Fruit fly (Drosophila melanogaster) whole organism, embryonic: Measurements from ENCODE around the gene CG17028.

Experiments used
- Abd-B ChIP-seq: fragments of 200-800 bp; sonication (Bioruptor generic); optimal IDR thresholded peaks from 2 replicates; lab custom pipeline; 2018; ENCODE audit warnings: missing biosample characterization, mild to moderate bottlenecking, missing genetic modification characterization, moderate library complexity
- Atf-2 ChIP-seq: fragments of 200-800 bp; sonication (Bioruptor generic); optimal IDR thresholded peaks from 2 replicates; lab custom pipeline; 2016; ENCODE audit warnings: missing biosample characterization, missing genetic modification characterization
- CG10654 ChIP-seq: fragments of 200-800 bp; sonication (Bioruptor generic); optimal IDR thresholded peaks from 2 replicates; lab custom pipeline; 2016; ENCODE audit warnings: missing biosample characterization, missing genetic modification characterization
- CG11247 ChIP-seq: fragments of 200-800 bp; sonication (Bioruptor generic); IDR thresholded peaks from 2 replicates; pipeline ENCODE4 v1.3.6; 2022; ENCODE audit warnings: missing biosample characterization, missing genetic modification characterization
- CG11456 ChIP-seq: fragments of 200-800 bp; sonication (Bioruptor generic); IDR thresholded peaks from 3 replicates; pipeline ENCODE4 v1.3.6; 2022; ENCODE audit warnings: missing biosample characterization, missing genetic modification characterization
- CG12299 ChIP-seq: fragments of 200-800 bp; sonication (Bioruptor generic); optimal IDR thresholded peaks from 2 replicates; lab custom pipeline; 2018; ENCODE audit warnings: missing biosample characterization, mild to moderate bottlenecking, missing genetic modification characterization
- CG12744 ChIP-seq: fragments of 200-800 bp; sonication (Bioruptor generic); optimal IDR thresholded peaks from 2 replicates; lab custom pipeline; 2016; ENCODE audit warnings: missing biosample characterization, missing genetic modification characterization
- CG12769 ChIP-seq: fragments of 200-800 bp; sonication (Bioruptor generic); optimal IDR thresholded peaks from 2 replicates; lab custom pipeline; 2019; ENCODE audit warnings: missing biosample characterization, mild to moderate bottlenecking, missing genetic modification characterization, moderate library complexity
- CG15601 ChIP-seq: fragments of 200-800 bp; sonication (Bioruptor generic); optimal IDR thresholded peaks from 3 replicates; lab custom pipeline; 2019; ENCODE audit warnings: missing biosample characterization, mild to moderate bottlenecking, missing genetic modification characterization, moderate library complexity
- CG32767 ChIP-seq: fragments of 200-800 bp; sonication (Bioruptor generic); IDR thresholded peaks from 2 replicates; pipeline ENCODE4 v1.3.6; 2022; ENCODE audit warnings: missing biosample characterization, missing genetic modification characterization
- CG42726 ChIP-seq: fragments of 200-800 bp; sonication (Bioruptor generic); IDR thresholded peaks from 2 replicates; pipeline ENCODE4 v1.3.6; 2022; ENCODE audit warnings: missing biosample characterization, missing genetic modification characterization; ENCODE audit not compliant: partially characterized antibody
- CG6272 ChIP-seq: fragments of 200-800 bp; sonication (Bioruptor generic); IDR thresholded peaks from 2 replicates; pipeline ENCODE4 v1.3.6; 2022; ENCODE audit warnings: missing biosample characterization, missing genetic modification characterization
- CG6689 ChIP-seq: fragments of 200-800 bp; sonication (Bioruptor generic); IDR thresholded peaks from 2 replicates; pipeline ENCODE4 v1.3.6; 2022; ENCODE audit warnings: missing biosample characterization, missing genetic modification characterization
- CG6791 ChIP-seq: fragments of 200-800 bp; sonication (Bioruptor generic); IDR thresholded peaks from 3 replicates; pipeline ENCODE4 v1.3.6; 2022; ENCODE audit warnings: missing biosample characterization, missing genetic modification characterization; ENCODE audit not compliant: partially characterized antibody
- Dbx ChIP-seq: fragments of 200-800 bp; sonication (Bioruptor generic); IDR thresholded peaks from 3 replicates; pipeline ENCODE4 v1.3.6; 2022; ENCODE audit warnings: missing biosample characterization, missing genetic modification characterization
- ERR ChIP-seq: fragments of 200-800 bp; sonication (Bioruptor generic); optimal IDR thresholded peaks from 2 replicates; lab custom pipeline; 2016; ENCODE audit warnings: missing biosample characterization, missing genetic modification characterization
- Elba2 ChIP-seq: fragments of 200-800 bp; sonication (Bioruptor generic); optimal IDR thresholded peaks from 3 replicates; lab custom pipeline; 2016; ENCODE audit warnings: missing biosample characterization, missing genetic modification characterization
- Ets65A ChIP-seq: fragments of 200-800 bp; sonication (Bioruptor generic); peaks from one replicate; lab custom pipeline; 2016; ENCODE audit warnings: missing biosample characterization, missing genetic modification characterization
- HmgZ ChIP-seq: fragments of 200-800 bp; sonication (Bioruptor generic); optimal IDR thresholded peaks from 2 replicates; lab custom pipeline; 2018; ENCODE audit warnings: missing biosample characterization, mild to moderate bottlenecking, missing genetic modification characterization
- Jarid2 ChIP-seq: fragments of 200-800 bp; sonication (Bioruptor generic); optimal IDR thresholded peaks from 3 replicates; lab custom pipeline; 2017; ENCODE audit warnings: mild to moderate bottlenecking, missing biosample characterization, missing genetic modification reagents, missing genetic modification characterization
- MTF-1 ChIP-seq: fragments of 200-800 bp; sonication (Bioruptor generic); optimal IDR thresholded peaks from 2 replicates; lab custom pipeline; 2018; ENCODE audit warnings: missing biosample characterization, mild to moderate bottlenecking, missing genetic modification characterization, borderline replicate concordance
- Med ChIP-seq: fragments of 200-800 bp; sonication (Bioruptor generic); peaks from one replicate; lab custom pipeline; 2016; ENCODE audit warnings: missing biosample characterization, missing genetic modification characterization, mild to moderate bottlenecking, inconsistent platforms, moderate library complexity
- Spps ChIP-seq: fragments of 200-800 bp; sonication (Bioruptor generic); optimal IDR thresholded peaks from 2 replicates; lab custom pipeline; 2018; ENCODE audit warnings: missing biosample characterization, mild to moderate bottlenecking, missing genetic modification characterization
- Stat92E ChIP-seq, 3 experiments: fragments of >200 bp in 2 of 3; fragments of 200-800 bp in 1 of 3; sonication (Bioruptor generic) in 1 of 3; optimal IDR thresholded peaks; 2 replicates each; lab custom pipeline; 2017 to 2019; ENCODE audit warnings: missing biosample characterization in 3 of 3, missing genetic modification characterization in 3 of 3, mild to moderate bottlenecking in 1 of 3, moderate library complexity in 1 of 3
- Trl ChIP-seq, 3 experiments: fragments of >200 bp in 2 of 3; fragments of 200-800 bp in 1 of 3; sonication (Bioruptor generic) in 1 of 3; optimal IDR thresholded peaks; 2 replicates in 1 of 3; 3 replicates in 2 of 3; lab custom pipeline; 2016 to 2017; ENCODE audit warnings: missing biosample characterization in 1 of 3, missing genetic modification characterization in 1 of 3
- ac ChIP-seq: fragments of 200-800 bp; sonication (Bioruptor generic); optimal IDR thresholded peaks from 3 replicates; lab custom pipeline; 2017; ENCODE audit warnings: missing biosample characterization, mild to moderate bottlenecking, missing genetic modification characterization
- ase ChIP-seq: fragments of 200-800 bp; sonication (Bioruptor generic); IDR thresholded peaks from 3 replicates; pipeline ENCODE4 v1.3.6; 2022; ENCODE audit warnings: missing biosample characterization, missing genetic modification characterization
- btn ChIP-seq: fragments of 200-800 bp; sonication (Bioruptor generic); optimal IDR thresholded peaks from 2 replicates; lab custom pipeline; 2016; ENCODE audit warnings: missing biosample characterization, missing genetic modification characterization
- cg ChIP-seq: fragments of 200-800 bp; sonication (Bioruptor generic); optimal IDR thresholded peaks from 3 replicates; lab custom pipeline; 2019; ENCODE audit warnings: missing biosample characterization, mild to moderate bottlenecking, missing genetic modification characterization, moderate library complexity
- chinmo ChIP-seq: fragments of 200-800 bp; sonication (Bioruptor generic); IDR thresholded peaks from 4 replicates; pipeline ENCODE4 v1.3.6; 2022; ENCODE audit warnings: missing biosample characterization, missing genetic modification characterization; ENCODE audit not compliant: partially characterized antibody
- chm ChIP-seq: fragments of 200-800 bp; sonication (Bioruptor generic); IDR thresholded peaks from 2 replicates; pipeline ENCODE4 v1.3.6; 2022; ENCODE audit warnings: missing biosample characterization, missing genetic modification characterization
- ci ChIP-seq: fragments of 200-800 bp; sonication (Bioruptor generic); IDR thresholded peaks from 3 replicates; pipeline ENCODE4 v1.3.6; 2022; ENCODE audit warnings: missing biosample characterization, missing genetic modification characterization
- crol ChIP-seq: fragments of 200-800 bp; sonication (Bioruptor generic); IDR thresholded peaks from 2 replicates; pipeline ENCODE4 v1.3.6; 2022; ENCODE audit warnings: missing biosample characterization, missing genetic modification characterization
- fd102C ChIP-seq: fragments of 200-800 bp; sonication (Bioruptor generic); optimal IDR thresholded peaks from 2 replicates; lab custom pipeline; 2018; ENCODE audit warnings: missing biosample characterization, mild to moderate bottlenecking, missing genetic modification characterization, moderate library complexity
- grn ChIP-seq: fragments of 200-800 bp; sonication (Bioruptor generic); optimal IDR thresholded peaks from 3 replicates; lab custom pipeline; 2017; ENCODE audit warnings: missing biosample characterization, missing genetic modification characterization
- jigr1 ChIP-seq: fragments of 200-800 bp; sonication (Bioruptor generic); IDR thresholded peaks from 3 replicates; pipeline ENCODE4 v1.3.6; 2022; ENCODE audit warnings: missing biosample characterization, missing genetic modification characterization
- kni ChIP-seq: fragments of 200-800 bp; sonication (Bioruptor generic); optimal IDR thresholded peaks from 3 replicates; lab custom pipeline; 2017; ENCODE audit warnings: mild to moderate bottlenecking, missing biosample characterization, missing genetic modification reagents, missing genetic modification characterization
- knrl ChIP-seq: fragments of 200-800 bp; sonication (Bioruptor generic); IDR thresholded peaks from 3 replicates; pipeline ENCODE4 v1.3.6; 2022; ENCODE audit warnings: missing biosample characterization, missing genetic modification characterization; ENCODE audit not compliant: partially characterized antibody
- lov ChIP-seq, 2 experiments: fragments of 200-800 bp in 1 of 2; fragments of >200 bp in 1 of 2; sonication (Bioruptor generic) in 1 of 2; IDR thresholded peaks in 1 of 2; optimal IDR thresholded peaks in 1 of 2; 2 replicates in 1 of 2; 3 replicates in 1 of 2; pipeline versions ENCODE4 v1.3.6 to Lab custom; 2017 to 2022; ENCODE audit warnings: missing biosample characterization in 1 of 2, missing genetic modification characterization in 1 of 2
- otp ChIP-seq: fragments of 200-800 bp; sonication (Bioruptor generic); IDR thresholded peaks from 3 replicates; pipeline ENCODE4, ENCODE4 v1.3.6; 2022; ENCODE audit warnings: missing biosample characterization, missing genetic modification characterization
- pan ChIP-seq, 4 experiments: fragments of >200 bp in 3 of 4; fragments of 200-800 bp in 1 of 4; sonication (Bioruptor generic) in 1 of 4; optimal IDR thresholded peaks in 3 of 4; IDR thresholded peaks in 1 of 4; 2 replicates each; pipeline versions ENCODE4 v1.3.6 to Lab custom; 2017 to 2022; ENCODE audit warnings: missing biosample characterization in 2 of 4, missing genetic modification characterization in 2 of 4, mixed read lengths in 1 of 4
- peb ChIP-seq: fragments of 200-800 bp; sonication (Bioruptor generic); IDR thresholded peaks from 2 replicates; pipeline ENCODE4 v1.3.6; 2022; ENCODE audit warnings: missing biosample characterization, missing genetic modification characterization
- run ChIP-seq: fragments of 200-800 bp; sonication (Bioruptor generic); optimal IDR thresholded peaks from 3 replicates; lab custom pipeline; 2018; ENCODE audit warnings: missing biosample characterization, mild to moderate bottlenecking, missing genetic modification characterization
- tup ChIP-seq: fragments of 200-800 bp; sonication (Bioruptor generic); optimal IDR thresholded peaks from 2 replicates; lab custom pipeline; 2016; ENCODE audit warnings: missing biosample characterization, mild to moderate bottlenecking, missing genetic modification characterization, moderate library complexity
- vvl ChIP-seq: fragments of 200-800 bp; sonication (Bioruptor generic); IDR thresholded peaks from 2 replicates; pipeline ENCODE4 v1.3.6; 2022; ENCODE audit warnings: missing biosample characterization, missing genetic modification characterization
- zen ChIP-seq: fragments of 200-800 bp; sonication (Bioruptor generic); optimal IDR thresholded peaks from 3 replicates; lab custom pipeline; 2018; ENCODE audit warnings: missing biosample characterization, mild to moderate bottlenecking, missing genetic modification characterization, moderate library complexity

Gene CG17028

DNA sequence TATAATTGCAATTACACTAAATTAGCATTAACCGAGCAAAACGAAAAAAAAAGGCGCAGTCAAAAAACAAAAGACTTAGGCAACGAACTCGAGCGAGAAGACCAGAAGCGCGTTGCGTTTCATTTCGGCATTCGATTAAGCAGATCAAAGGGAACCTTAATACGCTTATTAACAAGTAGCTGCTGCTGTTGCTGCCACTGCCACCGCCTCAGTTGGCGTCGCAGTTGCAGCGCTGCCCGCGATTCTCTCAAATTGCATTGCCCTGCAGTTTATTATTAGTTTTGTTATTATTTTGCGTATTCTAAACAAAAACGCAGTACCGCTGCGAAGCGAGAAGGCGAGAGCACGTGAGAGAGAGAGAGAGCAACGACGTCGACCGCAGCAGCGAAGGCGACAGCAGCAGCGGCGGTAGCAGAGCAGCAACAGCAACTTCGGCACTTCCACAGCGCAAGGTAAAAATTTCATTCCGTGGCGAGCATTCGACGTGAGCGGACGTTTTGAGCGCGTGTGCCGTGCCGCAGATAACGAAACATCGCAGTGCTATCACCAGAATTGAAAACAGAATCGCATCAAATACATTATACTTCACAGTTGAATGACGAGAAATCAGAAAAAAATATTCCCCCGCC lies 44.8 kb downstream of the CG17028 start, which contains the start of gene Notum (continued):
- TF ChIP-seq CG6272 (GFP tag; lab: Robert Waterston, UW) (0 out of 2 replicates have a peak, but pooled peaks have one; percentile 13), tup (GFP tag; lab: Kevin White, UChicago) (no peak), pan (optimal IDR thresholded peaks at IDR 0.05; lab: Kevin White, UChicago) (peak in 1 of 2 experiments; percentile 27), pan (GFP tag; optimal IDR thresholded peaks at IDR 0.05 in 1 of 2, IDR thresholded peaks at IDR 0.05 in 1 of 2) (peak in 1 of 2 experiments; percentile 30), CG12299 (tag; lab: Kevin White, UChicago) (no peak), chinmo (GFP tag; lab: Robert Waterston, UW) (0 out of 4 replicates have a peak, but pooled peaks have one; percentile 70), Jarid2 (peak; percentile 87), Elba2 (GFP tag; lab: Kevin White, UChicago) (no peak), crol (GFP tag; lab: Robert Waterston, UW) (0 out of 2 replicates have a peak, but pooled peaks have one; percentile 20), ERR (GFP tag; lab: Kevin White, UChicago) (no peak), btn (GFP tag; lab: Kevin White, UChicago) (no peak), fd102C (no peak), CG15601 (no peak), Stat92E (GFP tag; optimal IDR thresholded peaks at IDR 0.05; lab: Kevin White, UChicago) (peak in 1 of 3 experiments; percentile 63), otp (GFP tag; lab: Robert Waterston, UW) (peak; percentile 20; the same call in 1 of the 3 replicates), kni (GFP tag; lab: Kevin White, UChicago) (peak; percentile 34), Abd-B (GFP tag; lab: Kevin White, UChicago) (no peak), MTF-1 (peak; percentile 13), Med (GFP tag; lab: Kevin White, UChicago) (peak; percentile 71), CG12744 (GFP tag; lab: Kevin White, UChicago) (no peak), ac (GFP tag; lab: Kevin White, UChicago) (peak; percentile 3), CG32767 (GFP tag; lab: Robert Waterston, UW) (0 out of 2 replicates have a peak, but pooled peaks have one; percentile 18), CG11247 (0 out of 2 replicates have a peak, but pooled peaks have one; percentile 37), CG11456 (GFP tag; lab: Robert Waterston, UW) (0 out of 3 replicates have a peak, but pooled peaks have one; percentile 30), grn (GFP tag; lab: Kevin White, UChicago) (peak; percentile 27), Dbx (no peak), knrl (peak; percentile 43; the same call in 2 of the 3 replicates), vvl (GFP tag; lab: Robert Waterston, UW) (peak; percentile 44), cg (GFP tag; lab: Kevin White, UChicago) (peak; percentile 33), CG10654 (GFP tag; lab: Kevin White, UChicago) (no peak), Trl (optimal IDR thresholded peaks at IDR 0.05; lab: Kevin White, UChicago) (peak; percentile 38 to 56), Trl (GFP tag; optimal IDR thresholded peaks at IDR 0.05; lab: Kevin White, UChicago) (no peak), HmgZ (tag; lab: Kevin White, UChicago) (no peak), Atf-2 (GFP tag; lab: Kevin White, UChicago) (no peak), chm (GFP tag; lab: Robert Waterston, UW) (0 out of 2 replicates have a peak, but pooled peaks have one; percentile 37), Spps (tag; lab: Kevin White, UChicago) (no peak), CG6689 (GFP tag; lab: Robert Waterston, UW) (no peak), zen (tag; lab: Kevin White, UChicago) (peak; percentile 13), ase (no peak), ci (GFP tag; lab: Robert Waterston, UW) (peak; percentile 40; the same call in 1 of the 3 replicates), CG42726 (0 out of 2 replicates have a peak, but pooled peaks have one; percentile 7), Ets65A (peak; percentile 92), CG6791 (GFP tag; lab: Robert Waterston, UW) (peak; percentile 52; the same call in 1 of the 3 replicates), peb (GFP tag; lab: Robert Waterston, UW) (no peak), CG12769 (tag; lab: Kevin White, UChicago) (no peak), run (no peak), jigr1 (GFP tag; lab: Robert Waterston, UW) (no peak), lov (optimal IDR thresholded peaks at IDR 0.05; lab: Kevin White, UChicago) (no peak), lov (GFP tag; IDR thresholded peaks at IDR 0.05; lab: Robert Waterston, UW) (no peak)
